Fruit fly (Drosophila melanogaster) whole organism, prepupa: Measurements from ENCODE around the gene CG13097.

Experiments
- CG10631 ChIP-seq: fragments of 200-800 bp; sonication (Bioruptor generic); optimal IDR thresholded peaks from 2 replicates; lab custom pipeline; 2016; ENCODE audit warnings: missing biosample characterization, missing genetic modification characterization
- CG10669 ChIP-seq: fragments of 200-800 bp; sonication (Bioruptor generic); optimal IDR thresholded peaks from 3 replicates; lab custom pipeline; 2018; ENCODE audit warnings: missing biosample characterization, mild to moderate bottlenecking, missing genetic modification characterization, moderate library complexity
- CG11294 ChIP-seq: fragments of 200-800 bp; sonication (Bioruptor generic); IDR thresholded peaks from 2 replicates; pipeline ENCODE4 v1.3.6; 2022; ENCODE audit warnings: missing biosample characterization, missing genetic modification characterization
- CG11762 ChIP-seq: fragments of 200-800 bp; sonication (Bioruptor generic); optimal IDR thresholded peaks from 3 replicates; lab custom pipeline; 2016; ENCODE audit warnings: missing biosample characterization, missing genetic modification characterization; ENCODE audit not compliant: insufficient read depth
- CG15336 ChIP-seq: fragments of 200-800 bp; sonication (Bioruptor generic); IDR thresholded peaks from 2 replicates; pipeline ENCODE4 v1.3.6; 2022; ENCODE audit warnings: missing biosample characterization, missing genetic modification characterization
- CG16779 ChIP-seq: fragments of 200-800 bp; sonication (Bioruptor generic); optimal IDR thresholded peaks from 3 replicates; lab custom pipeline; 2017; ENCODE audit warnings: missing biosample characterization, mild to moderate bottlenecking, missing genetic modification characterization
- CG3032 ChIP-seq: fragments of 200-800 bp; optimal IDR thresholded peaks from 2 replicates; lab custom pipeline; 2019; ENCODE audit warnings: missing biosample characterization, mild to moderate bottlenecking, missing genetic modification characterization, moderate library complexity
- CG31627 ChIP-seq: fragments of 200-800 bp; sonication (Bioruptor generic); optimal IDR thresholded peaks from 3 replicates; lab custom pipeline; 2016; ENCODE audit warnings: missing biosample characterization, missing genetic modification characterization
- CG34406 ChIP-seq: fragments of 200-800 bp; sonication (Bioruptor generic); optimal IDR thresholded peaks from 3 replicates; lab custom pipeline; 2016; ENCODE audit warnings: missing biosample characterization, missing genetic modification characterization
- CG3919 ChIP-seq: fragments of 200-800 bp; sonication (Bioruptor generic); optimal IDR thresholded peaks from 3 replicates; lab custom pipeline; 2016; ENCODE audit warnings: missing biosample characterization, missing genetic modification characterization
- CG4318 ChIP-seq: fragments of 200-800 bp; sonication (Bioruptor generic); optimal IDR thresholded peaks from 3 replicates; lab custom pipeline; 2017; ENCODE audit warnings: missing biosample characterization, mild to moderate bottlenecking, missing genetic modification characterization
- CG6163 ChIP-seq: fragments of 200-800 bp; sonication (Bioruptor generic); IDR thresholded peaks from 3 replicates; pipeline ENCODE4 v1.3.6; 2022; ENCODE audit warnings: missing biosample characterization, missing genetic modification characterization
- CG6276 ChIP-seq: fragments of 200-800 bp; sonication (Bioruptor generic); optimal IDR thresholded peaks from 2 replicates; lab custom pipeline; 2017; ENCODE audit warnings: missing biosample characterization, mild to moderate bottlenecking, missing genetic modification characterization
- CG6792 ChIP-seq: fragments of 200-800 bp; sonication (Bioruptor generic); optimal IDR thresholded peaks from 3 replicates; lab custom pipeline; 2016; ENCODE audit warnings: missing biosample characterization, missing genetic modification characterization
- CG6808 ChIP-seq: fragments of 200-800 bp; sonication (Bioruptor generic); optimal IDR thresholded peaks from 3 replicates; lab custom pipeline; 2017; ENCODE audit warnings: missing biosample characterization, missing genetic modification characterization, mild to moderate bottlenecking, moderate library complexity, missing genetic modification reagents
- CG6854 ChIP-seq: fragments of 200-800 bp; sonication (Bioruptor generic); optimal IDR thresholded peaks from 2 replicates; lab custom pipeline; 2017; ENCODE audit warnings: missing biosample characterization, mild to moderate bottlenecking, missing genetic modification characterization
- CG8119 ChIP-seq: fragments of 200-800 bp; sonication (Bioruptor generic); IDR thresholded peaks from 3 replicates; pipeline ENCODE4 v1.3.6; 2022; ENCODE audit warnings: missing biosample characterization, missing genetic modification characterization
- CG8319 ChIP-seq: fragments of 200-800 bp; sonication (Bioruptor generic); optimal IDR thresholded peaks from 3 replicates; lab custom pipeline; 2016; ENCODE audit warnings: missing biosample characterization, missing genetic modification characterization
- CG8632 ChIP-seq: fragments of 200-800 bp; sonication (Bioruptor generic); optimal IDR thresholded peaks from 3 replicates; lab custom pipeline; 2016; ENCODE audit warnings: missing biosample characterization, missing genetic modification characterization
- CG9139 ChIP-seq: fragments of 200-800 bp; sonication (Bioruptor generic); optimal IDR thresholded peaks from 3 replicates; lab custom pipeline; 2017; ENCODE audit warnings: missing biosample characterization, mild to moderate bottlenecking, missing genetic modification characterization
- Eip75B ChIP-seq: fragments of 200-800 bp; sonication (Bioruptor generic); optimal IDR thresholded peaks from 3 replicates; lab custom pipeline; 2016; ENCODE audit warnings: missing biosample characterization, missing genetic modification characterization
- Eip78C ChIP-seq: fragments of 200-800 bp; sonication (Bioruptor generic); peaks from one replicate; lab custom pipeline; 2016; ENCODE audit warnings: missing biosample characterization, missing genetic modification characterization
- Ets96B ChIP-seq: fragments of 200-800 bp; optimal IDR thresholded peaks from 2 replicates; lab custom pipeline; 2019; ENCODE audit warnings: missing biosample characterization, mild to moderate bottlenecking, missing genetic modification characterization, moderate library complexity
- Gug ChIP-seq: fragments of 200-800 bp; sonication (Bioruptor generic); IDR thresholded peaks from 2 replicates; pipeline ENCODE4 v1.3.6; 2022; ENCODE audit warnings: missing biosample characterization, missing genetic modification characterization
- Hr38 ChIP-seq: sonication (Bioruptor generic); optimal IDR thresholded peaks from 2 replicates; lab custom pipeline; 2016; ENCODE audit warnings: missing biosample characterization, missing genetic modification characterization
- Hr39 ChIP-seq: fragments of 200-800 bp; sonication (Bioruptor generic); optimal IDR thresholded peaks from 2 replicates; lab custom pipeline; 2016; ENCODE audit warnings: missing biosample characterization, missing genetic modification characterization
- Hr4 ChIP-seq: fragments of 200-800 bp; sonication (Bioruptor generic); optimal IDR thresholded peaks from 3 replicates; lab custom pipeline; 2016; ENCODE audit warnings: missing biosample characterization, missing genetic modification characterization
- Lpt ChIP-seq: fragments of 200-800 bp; sonication (Bioruptor generic); optimal IDR thresholded peaks from 3 replicates; lab custom pipeline; 2016; ENCODE audit warnings: missing biosample characterization, missing genetic modification characterization
- Met ChIP-seq: fragments of 200-800 bp; sonication (Bioruptor generic); optimal IDR thresholded peaks from 3 replicates; lab custom pipeline; 2016; ENCODE audit warnings: missing biosample characterization, missing genetic modification characterization
- OdsH ChIP-seq: fragments of 200-800 bp; sonication (Bioruptor generic); optimal IDR thresholded peaks from 3 replicates; lab custom pipeline; 2016; ENCODE audit warnings: missing biosample characterization, missing genetic modification characterization
- Smox ChIP-seq: fragments of 200-800 bp; sonication (Bioruptor generic); optimal IDR thresholded peaks from 3 replicates; lab custom pipeline; 2016; ENCODE audit warnings: missing biosample characterization, missing genetic modification characterization
- Sox102F ChIP-seq: fragments of 200-800 bp; sonication (Bioruptor generic); optimal IDR thresholded peaks from 2 replicates; lab custom pipeline; 2016; ENCODE audit warnings: missing biosample characterization, mild to moderate bottlenecking, missing genetic modification characterization
- Sox15 ChIP-seq: fragments of 200-800 bp; sonication (Bioruptor generic); optimal IDR thresholded peaks from 3 replicates; lab custom pipeline; 2016; ENCODE audit warnings: missing biosample characterization, missing genetic modification characterization
- achi ChIP-seq: fragments of 200-800 bp; sonication (Bioruptor generic); optimal IDR thresholded peaks from 3 replicates; lab custom pipeline; 2016; ENCODE audit warnings: missing biosample characterization, missing genetic modification characterization
- acj6 ChIP-seq: fragments of 200-800 bp; sonication (Bioruptor generic); optimal IDR thresholded peaks from 3 replicates; lab custom pipeline; 2016; ENCODE audit warnings: missing biosample characterization, missing genetic modification characterization
- cyc ChIP-seq: fragments of 200-800 bp; sonication (Bioruptor generic); optimal IDR thresholded peaks from 3 replicates; lab custom pipeline; 2016; ENCODE audit warnings: missing biosample characterization, missing genetic modification characterization
- dac ChIP-seq: fragments of 200-800 bp; sonication (Bioruptor generic); optimal IDR thresholded peaks from 2 replicates; lab custom pipeline; 2017; ENCODE audit warnings: missing biosample characterization, mild to moderate bottlenecking, missing genetic modification characterization
- dsx ChIP-seq: fragments of 200-800 bp; optimal IDR thresholded peaks from 3 replicates; lab custom pipeline; 2019; ENCODE audit warnings: missing biosample characterization, mild to moderate bottlenecking, missing genetic modification characterization, moderate library complexity; ENCODE audit not compliant: poor library complexity, severe bottlenecking
- esn ChIP-seq: fragments of 200-800 bp; sonication (Bioruptor generic); optimal IDR thresholded peaks from 2 replicates; lab custom pipeline; 2016; ENCODE audit warnings: missing biosample characterization, mild to moderate bottlenecking, missing genetic modification characterization, moderate library complexity
- fd59A ChIP-seq: fragments of 200-800 bp; sonication (Bioruptor generic); optimal IDR thresholded peaks from 2 replicates; lab custom pipeline; 2017; ENCODE audit warnings: missing biosample characterization, mild to moderate bottlenecking, missing genetic modification characterization, missing genetic modification reagents
- fkh ChIP-seq: fragments of 200-800 bp; sonication (Bioruptor generic); optimal IDR thresholded peaks from 3 replicates; lab custom pipeline; 2017; ENCODE audit warnings: missing biosample characterization, mild to moderate bottlenecking, missing genetic modification characterization, moderate library complexity
- lz ChIP-seq: fragments of 200-800 bp; sonication (Bioruptor generic); optimal IDR thresholded peaks from 3 replicates; lab custom pipeline; 2016; ENCODE audit warnings: missing biosample characterization, missing genetic modification characterization
- net ChIP-seq: fragments of 200-800 bp; sonication (Bioruptor generic); optimal IDR thresholded peaks from 3 replicates; lab custom pipeline; 2016; ENCODE audit warnings: missing biosample characterization, missing genetic modification characterization
- salr ChIP-seq, 2 experiments: fragments of 200-800 bp; sonication (Bioruptor generic); optimal IDR thresholded peaks; 3 replicates each; lab custom pipeline; 2016 to 2018; ENCODE audit warnings: missing biosample characterization in 2 of 2, missing genetic modification characterization in 2 of 2, mild to moderate bottlenecking in 1 of 2
- spab ChIP-seq: fragments of 200-800 bp; sonication (Bioruptor generic); optimal IDR thresholded peaks from 2 replicates; lab custom pipeline; 2017; ENCODE audit warnings: missing biosample characterization, mild to moderate bottlenecking, missing genetic modification characterization, missing genetic modification reagents
- ss ChIP-seq, 2 experiments: fragments of 200-800 bp; sonication (Bioruptor generic); optimal IDR thresholded peaks; 2 replicates in 1 of 2; 3 replicates in 1 of 2; lab custom pipeline; 2017 to 2018; ENCODE audit warnings: mild to moderate bottlenecking in 2 of 2, missing biosample characterization in 2 of 2, missing genetic modification characterization in 2 of 2, moderate library complexity in 1 of 2
- svp ChIP-seq: fragments of 200-800 bp; sonication (Bioruptor generic); peaks from one replicate; lab custom pipeline; 2016; ENCODE audit warnings: missing biosample characterization, missing genetic modification characterization
- topi ChIP-seq: fragments of 200-800 bp; sonication (Bioruptor generic); optimal IDR thresholded peaks from 3 replicates; lab custom pipeline; 2016; ENCODE audit warnings: missing biosample characterization, missing genetic modification characterization
- vri ChIP-seq: fragments of 200-800 bp; sonication (Bioruptor generic); optimal IDR thresholded peaks from 3 replicates; lab custom pipeline; 2016; ENCODE audit warnings: missing biosample characterization, mild to moderate bottlenecking, missing genetic modification characterization

Gene CG13097

DNA sequence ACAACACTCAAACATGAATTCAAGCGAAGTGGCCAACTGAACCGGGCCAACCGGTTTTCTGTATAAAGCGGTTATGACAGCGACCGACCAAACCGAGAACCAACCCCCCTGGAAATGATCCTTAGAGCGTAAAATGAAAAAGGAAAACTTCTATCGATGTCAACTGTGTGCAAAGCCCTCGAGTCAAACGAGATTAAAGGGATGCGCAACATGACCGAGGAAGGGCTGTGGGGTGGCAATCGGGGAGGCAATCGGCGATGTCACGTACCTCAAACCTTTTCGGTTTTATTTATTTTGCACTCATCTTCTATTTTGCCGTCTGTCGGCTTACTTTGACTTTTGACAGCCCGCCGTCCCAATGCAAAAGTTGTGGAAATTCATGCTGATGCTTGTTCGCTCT, 41.5 kb upstream of the CG13097 start:
- no peak for TF ChIP-seq fkh
- TF ChIP-seq, all 60 proteins: peak for 0

DNA sequence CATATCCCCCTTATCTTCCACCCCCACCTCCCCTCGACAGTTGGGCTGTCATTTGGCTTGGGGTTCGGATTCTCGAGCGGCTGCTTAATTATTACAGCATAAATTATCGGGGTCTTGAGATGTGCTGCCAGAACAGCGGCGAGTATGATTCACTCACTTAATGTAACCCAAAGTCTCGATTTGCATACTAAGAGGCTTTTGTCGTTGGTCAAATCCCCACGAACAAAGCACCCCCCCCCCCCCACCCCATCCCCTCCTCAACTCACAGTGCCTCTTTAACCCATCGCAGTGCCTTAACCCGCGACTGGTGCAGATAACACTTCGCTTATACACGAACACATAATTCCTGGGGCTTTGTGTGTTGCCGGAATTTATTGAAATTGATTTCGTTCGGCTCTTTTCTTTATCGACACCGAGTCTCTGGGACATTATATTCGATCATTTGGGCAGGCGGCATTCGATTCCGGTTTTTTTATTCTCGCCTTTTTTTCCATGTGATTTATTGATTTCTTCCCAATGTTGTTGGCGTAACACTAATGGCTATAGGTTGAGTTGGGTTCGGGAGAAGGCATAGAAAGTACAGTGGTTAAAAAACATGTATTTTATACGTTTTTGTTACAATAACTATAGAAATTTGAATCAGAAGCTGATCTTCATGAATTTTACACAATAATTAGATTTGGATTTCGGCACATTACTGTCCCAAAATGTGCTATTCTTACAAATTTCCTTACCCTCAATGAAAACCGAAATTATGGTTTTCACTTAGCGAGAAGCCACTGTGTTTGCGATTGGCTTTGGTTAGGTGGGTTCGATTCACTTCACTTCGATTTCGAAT, 39.3 kb upstream of the CG13097 start:
- TF ChIP-seq dac (GFP tag; lab: Kevin White, UChicago), result no peak
- no peak for TF ChIP-seq CG6276 (GFP tag; lab: Kevin White, UChicago)
- TF ChIP-seq CG8319 (GFP tag; lab: Kevin White, UChicago), result no peak
- peak; percentile 53 for TF ChIP-seq Eip78C (GFP tag; lab: Kevin White, UChicago)
- TF ChIP-seq Hr39 (GFP tag; lab: Kevin White, UChicago), result peak; percentile 42
- TF ChIP-seq CG10669, result no peak
- no peak for TF ChIP-seq CG10631 (GFP tag; lab: Kevin White, UChicago)
- TF ChIP-seq acj6 (GFP tag; lab: Kevin White, UChicago), result no peak
- no peak for TF ChIP-seq CG6854 (GFP tag; lab: Kevin White, UChicago)
- no peak for TF ChIP-seq CG4318 (GFP tag; lab: Kevin White, UChicago)
- no peak for TF ChIP-seq CG11762 (GFP tag; lab: Kevin White, UChicago)
- TF ChIP-seq fd59A (GFP tag; lab: Kevin White, UChicago), result no peak
- TF ChIP-seq Eip75B (GFP tag; lab: Kevin White, UChicago), result no peak
- no peak for TF ChIP-seq dsx
- TF ChIP-seq CG6808 (GFP tag; lab: Kevin White, UChicago), result no peak
- TF ChIP-seq fkh, result no peak
- TF ChIP-seq CG6163 (GFP tag; lab: Robert Waterston, UW), result no peak
- TF ChIP-seq spab (GFP tag; lab: Kevin White, UChicago), result no peak
- TF ChIP-seq Ets96B (tag; lab: Kevin White, UChicago), result no peak
- no peak for TF ChIP-seq CG9139 (GFP tag; lab: Kevin White, UChicago)
- peak; percentile 1 for TF ChIP-seq cyc (GFP tag; lab: Kevin White, UChicago)
- TF ChIP-seq CG3032 (tag; lab: Kevin White, UChicago), result no peak
- TF ChIP-seq CG6792 (GFP tag; lab: Kevin White, UChicago), result no peak
- no peak for TF ChIP-seq salr (GFP tag; optimal IDR thresholded peaks at IDR 0.05; lab: Kevin White, UChicago)
- peak; percentile 59 for TF ChIP-seq Met (GFP tag; lab: Kevin White, UChicago)
- TF ChIP-seq OdsH (GFP tag; lab: Kevin White, UChicago), result no peak
- TF ChIP-seq CG16779, result no peak
- TF ChIP-seq Sox15 (GFP tag; lab: Kevin White, UChicago), result no peak
- TF ChIP-seq esn (GFP tag; lab: Kevin White, UChicago), result peak; percentile 58
- TF ChIP-seq CG8632 (GFP tag; lab: Kevin White, UChicago), result no peak
- peak; percentile 25 for TF ChIP-seq Sox102F
- TF ChIP-seq CG31627 (GFP tag; lab: Kevin White, UChicago), result peak; percentile 53
- peak; percentile 68 for TF ChIP-seq svp
- no peak for TF ChIP-seq Lpt (GFP tag; lab: Kevin White, UChicago)
- TF ChIP-seq CG3919 (GFP tag; lab: Kevin White, UChicago), result no peak
- no peak for TF ChIP-seq CG8119 (GFP tag; lab: Robert Waterston, UW)
- no peak for TF ChIP-seq ss (GFP tag; optimal IDR thresholded peaks at IDR 0.05; lab: Kevin White, UChicago)
- no peak for TF ChIP-seq net (GFP tag; lab: Kevin White, UChicago)
- peak; percentile 27 for TF ChIP-seq Hr4
- TF ChIP-seq achi (GFP tag; lab: Kevin White, UChicago), result no peak
- no peak for TF ChIP-seq Gug (GFP tag; lab: Robert Waterston, UW)
- no peak for TF ChIP-seq CG11294 (GFP tag; lab: Robert Waterston, UW)
- TF ChIP-seq Hr38, result no peak
- TF ChIP-seq CG15336 (GFP tag; lab: Robert Waterston, UW), result no peak
- TF ChIP-seq Smox (GFP tag; lab: Kevin White, UChicago), result peak; percentile 28
- peak; percentile 76 for TF ChIP-seq vri (GFP tag; lab: Kevin White, UChicago)
- peak; percentile 48 for TF ChIP-seq topi (GFP tag; lab: Kevin White, UChicago)
- no peak for TF ChIP-seq CG34406 (GFP tag; lab: Kevin White, UChicago)
- peak; percentile 45 for TF ChIP-seq lz (GFP tag; lab: Kevin White, UChicago)
